Fruit fly (Drosophila melanogaster): ENCODE results near the gene Cad86C.
A peak's percentile ranks its signal among the peaks of the same experiment; 100 is the strongest.

Gene Cad86C

dm6 chr3R:10893327-10893726, 66.4 kb downstream of the Cad86C start, which contains the start of gene CG6621 (continued):
- TF ChIP-seq CG17385 (GFP tag; optimal IDR thresholded peaks at IDR 0.05) (no peak), ac (GFP tag; optimal IDR thresholded peaks at IDR 0.05) (no peak), CG17568 (GFP tag; optimal IDR thresholded peaks at IDR 0.05) (no peak), sqz (GFP tag; optimal IDR thresholded peaks at IDR 0.05) (no peak), tx (GFP tag; optimal IDR thresholded peaks at IDR 0.05) (no peak), CG4328 (GFP tag; optimal IDR thresholded peaks at IDR 0.05) (no peak), CG1832 (GFP tag; optimal IDR thresholded peaks at IDR 0.05) (no peak), Med (GFP tag) (peak; percentile 93), CG13624 (GFP tag; optimal IDR thresholded peaks at IDR 0.05) (no peak), sug (tag; optimal IDR thresholded peaks at IDR 0.05) (no peak), chif (GFP tag; optimal IDR thresholded peaks at IDR 0.05) (no peak), seq (GFP tag; IDR thresholded peaks at IDR 0.05) (no peak), CG10274 (GFP tag; optimal IDR thresholded peaks at IDR 0.05) (no peak), gem (tag; optimal IDR thresholded peaks at IDR 0.05) (no peak), CG11696 (GFP tag; IDR thresholded peaks at IDR 0.05) (no peak), zf30C (GFP tag; optimal IDR thresholded peaks at IDR 0.05) (no peak), CG6813 (GFP tag; optimal IDR thresholded peaks at IDR 0.05) (no peak), CG7745 (tag; optimal IDR thresholded peaks at IDR 0.05) (no peak), CG10366 (GFP tag; IDR thresholded peaks at IDR 0.05) (no peak), Taf1 (GFP tag; IDR thresholded peaks at IDR 0.05) (no peak), B-H1 (GFP tag; IDR thresholded peaks at IDR 0.05) (no peak), CG5245 (GFP tag; optimal IDR thresholded peaks at IDR 0.05) (no peak), zen2 (GFP tag; IDR thresholded peaks at IDR 0.05; ENCODE audit: partially characterized antibody) (peak; percentile 15; the same call in 1 of the 3 replicates), Dref (GFP tag; IDR thresholded peaks at IDR 0.05) (peak; percentile 45), CG4282 (GFP tag; optimal IDR thresholded peaks at IDR 0.05) (no peak), wek (GFP tag; optimal IDR thresholded peaks at IDR 0.05) (no peak), Dip3 (GFP tag; optimal IDR thresholded peaks at IDR 0.05) (no peak), CG15479 (GFP tag; optimal IDR thresholded peaks at IDR 0.05) (no peak), Optix (GFP tag; IDR thresholded peaks at IDR 0.05) (no peak), mld (GFP tag; IDR thresholded peaks at IDR 0.05; ENCODE audit: partially characterized antibody) (no peak), Elba2 (GFP tag; optimal IDR thresholded peaks at IDR 0.05) (peak; percentile 27), CG14050 (GFP tag; IDR thresholded peaks at IDR 0.05) (no peak), fd3F (GFP tag; optimal IDR thresholded peaks at IDR 0.05) (no peak), CG16779 (GFP tag; IDR thresholded peaks at IDR 0.05) (no peak), Mes4 (GFP tag; optimal IDR thresholded peaks at IDR 0.05) (no peak), onecut (GFP tag; IDR thresholded peaks at IDR 0.05) (no peak), CG11695 (GFP tag; IDR thresholded peaks at IDR 0.05) (no peak), toy (GFP tag; IDR thresholded peaks at IDR 0.05) (no peak), Hey (tag; optimal IDR thresholded peaks at IDR 0.05) (no peak), CG17361 (GFP tag; IDR thresholded peaks at IDR 0.05) (no peak), ranshi (GFP tag; IDR thresholded peaks at IDR 0.05) (0 out of 2 replicates have a peak, but pooled peaks have one; percentile 19), Kr (GFP tag; optimal IDR thresholded peaks at IDR 0.05) (no peak), CG11085 (GFP tag; IDR thresholded peaks at IDR 0.05) (no peak), az2 (GFP tag; optimal IDR thresholded peaks at IDR 0.05) (no peak), CG11093 (GFP tag; IDR thresholded peaks at IDR 0.05) (no peak), Six4 (GFP tag; optimal IDR thresholded peaks at IDR 0.05) (no peak), bsh (GFP tag; optimal IDR thresholded peaks at IDR 0.05) (no peak), ERR (GFP tag; optimal IDR thresholded peaks at IDR 0.05) (no peak), CrebB (tag; optimal IDR thresholded peaks at IDR 0.05) (no peak), pum (GFP tag; optimal IDR thresholded peaks at IDR 0.05) (no peak), vvl (GFP tag; IDR thresholded peaks at IDR 0.05) (peak; percentile 42; the same call in 1 of the 2 replicates), al (GFP tag; IDR thresholded peaks at IDR 0.05) (no peak)
